Fruit fly (Drosophila melanogaster) whole organism, larva: ENCODE measurements around the gene CG7557.

Source experiments
- noc ChIP-seq: fragments of 200-800 bp; sonication (Bioruptor generic); optimal IDR thresholded peaks from 3 replicates; lab custom pipeline; 2019; ENCODE audit warnings: missing biosample characterization, mild to moderate bottlenecking, missing genetic modification characterization, moderate library complexity

The CG7557 gene

dm6 chr3L:11444861-11445260 is at the start of gene CG7557:
Gene CG7557, plus strand, starts transcription at chr3L:11445161.
- TF ChIP-seq noc, result no peak

DNA sequence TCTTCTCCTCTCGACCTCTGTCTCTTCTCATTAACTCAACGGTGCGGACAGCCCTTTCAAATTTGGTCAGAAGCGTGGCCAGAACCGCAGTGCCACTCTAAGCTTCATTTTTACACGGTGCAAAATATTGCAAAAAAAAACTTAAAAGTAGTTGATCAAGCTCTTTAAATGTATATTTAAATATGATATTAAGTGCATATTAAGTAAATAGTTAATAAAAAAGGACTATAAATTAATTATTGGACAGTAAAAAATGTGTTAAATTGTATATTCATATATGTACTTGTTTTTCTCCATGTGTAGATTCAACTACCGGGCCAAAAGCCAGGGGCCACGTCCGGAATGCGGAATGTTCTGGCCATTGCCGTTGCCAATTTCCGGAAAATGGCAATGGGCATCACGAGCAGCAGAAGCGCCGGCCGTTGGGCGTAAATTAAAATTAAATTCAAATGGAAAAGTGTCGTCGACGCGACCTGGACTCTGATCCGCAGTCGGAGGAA is 47.8 kb upstream of the CG7557 start, which contains the start of gene CG44362:
CG44362 (plus strand) TSS at position 450 of the 500 bp plus-strand sequence.
- TF ChIP-seq noc, result no peak

dm6 chr3L:11398484-11399088 is 46.4 kb upstream of the CG7557 start:
- no peak for TF ChIP-seq noc

dm6 chr3L:11399437-11399836 is 45.5 kb upstream of the CG7557 start:
- TF ChIP-seq noc, result no peak

dm6 chr3L:11400262-11400661 is 44.7 kb upstream of the CG7557 start:
- TF ChIP-seq noc, result no peak

DNA sequence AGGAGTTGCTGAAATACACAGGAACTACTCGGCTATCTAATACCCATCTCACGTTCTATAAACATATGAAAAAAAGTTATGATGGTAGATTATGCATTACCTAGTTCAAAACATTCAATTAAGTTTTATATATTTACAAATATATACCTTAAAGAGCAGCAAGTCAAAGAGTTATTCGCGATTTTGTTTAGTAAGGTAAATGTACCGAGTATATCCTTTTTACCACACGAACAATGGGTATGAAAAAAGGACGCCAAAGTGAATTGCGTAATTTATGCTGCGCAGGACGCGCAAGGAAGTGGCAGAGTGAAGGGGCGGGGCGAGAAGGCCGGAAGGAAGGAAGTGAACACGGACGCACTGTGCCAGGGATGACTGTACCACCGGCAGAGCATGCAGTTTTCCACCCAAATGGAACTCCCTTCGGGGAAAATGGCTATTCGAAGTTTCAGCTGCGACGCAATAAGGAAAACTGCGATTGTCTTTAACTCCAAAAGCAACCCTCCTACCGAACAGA is 44.2 kb upstream of the CG7557 start:
- no peak for TF ChIP-seq noc

dm6 chr3L:11402305-11402704 is 42.7 kb upstream of the CG7557 start:
- TF ChIP-seq noc, result no peak

DNA sequence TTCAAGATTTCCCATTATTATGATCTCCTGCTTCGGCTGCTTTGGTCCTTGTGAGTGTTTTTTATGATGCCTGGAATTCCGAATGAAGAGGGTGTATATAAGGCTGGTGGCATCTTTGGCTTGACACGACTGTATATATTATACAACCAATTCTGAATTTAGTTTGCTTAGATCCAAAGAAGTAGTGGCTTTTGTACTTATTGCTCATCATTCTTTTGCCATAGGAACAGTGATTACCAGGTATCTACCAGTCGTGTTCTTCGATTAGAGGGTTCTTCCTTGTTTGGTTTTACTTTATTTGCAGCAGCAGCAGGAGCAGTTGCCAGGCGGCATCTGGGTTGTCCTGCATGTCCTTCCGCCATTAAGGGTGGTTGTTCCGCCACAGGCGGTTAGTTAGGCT is 41.4 kb upstream of the CG7557 start:
- no peak for TF ChIP-seq noc

dm6 chr3L:11405362-11406254 is 39.4 kb upstream of the CG7557 start:
- TF ChIP-seq noc, result peak; percentile 78

- no peak for TF ChIP-seq noc
Observed at dm6 chr3L:11406535-11407201, 38.3 kb upstream of the CG7557 start.

- no peak for TF ChIP-seq noc
Observed at dm6 chr3L:11407202-11407829, 37.6 kb upstream of the CG7557 start.

DNA sequence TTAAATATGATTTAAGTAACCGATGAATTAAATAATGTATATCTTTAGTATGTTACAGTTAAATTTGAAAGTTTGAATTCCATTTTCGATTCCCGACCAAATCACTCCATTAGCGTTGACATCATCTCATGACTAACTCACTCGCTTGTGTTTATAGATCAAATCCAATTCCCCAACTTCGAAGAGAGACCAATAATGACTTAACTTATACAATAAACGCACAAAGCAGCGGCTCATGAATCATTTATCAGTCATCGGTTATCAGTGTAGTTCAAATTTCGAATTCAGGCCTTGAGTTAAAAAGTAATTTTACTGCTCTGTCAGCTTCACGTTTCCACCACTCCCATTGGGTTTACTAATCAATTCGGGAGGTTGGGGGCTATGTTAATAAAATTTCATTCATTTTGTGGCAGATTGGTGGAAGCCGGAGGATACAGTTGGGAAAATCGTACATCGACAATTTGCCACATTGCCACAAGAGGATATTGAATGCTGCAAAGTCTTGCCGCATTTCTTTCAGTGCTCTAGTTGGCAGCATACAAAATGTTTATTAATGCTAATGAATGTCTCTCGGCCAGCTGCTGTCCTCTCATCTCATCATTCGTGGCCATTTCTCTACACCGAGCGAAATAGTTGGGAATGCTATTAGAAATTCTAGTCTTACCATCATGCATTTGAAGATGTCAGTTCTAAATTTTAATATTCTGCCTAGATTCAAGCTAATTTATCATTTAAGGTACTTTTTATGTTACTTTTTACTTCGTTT is 36.5 kb upstream of the CG7557 start:
- TF ChIP-seq noc, result no peak

dm6 chr3L:11410505-11410904 is 34.5 kb upstream of the CG7557 start:
- TF ChIP-seq noc, result no peak

DNA sequence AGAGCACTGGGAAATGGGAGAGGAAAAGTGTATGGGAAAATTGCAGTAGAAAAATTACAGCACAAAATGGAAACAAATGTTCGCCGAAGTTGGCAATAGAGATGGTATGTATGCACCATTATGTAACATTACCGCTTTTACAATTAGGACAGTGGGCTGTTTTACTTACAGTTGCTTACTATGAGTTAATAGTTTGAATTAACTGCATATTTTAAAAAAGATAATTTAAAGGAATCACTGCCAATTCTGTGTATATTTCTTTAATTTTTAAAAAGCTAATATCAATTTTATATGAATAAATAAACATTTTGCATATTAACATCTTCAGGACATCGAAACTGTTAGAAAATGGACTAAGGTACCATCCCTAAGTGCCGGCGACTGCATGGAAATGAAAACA is 31.3 kb upstream of the CG7557 start:
- no peak for TF ChIP-seq noc

DNA sequence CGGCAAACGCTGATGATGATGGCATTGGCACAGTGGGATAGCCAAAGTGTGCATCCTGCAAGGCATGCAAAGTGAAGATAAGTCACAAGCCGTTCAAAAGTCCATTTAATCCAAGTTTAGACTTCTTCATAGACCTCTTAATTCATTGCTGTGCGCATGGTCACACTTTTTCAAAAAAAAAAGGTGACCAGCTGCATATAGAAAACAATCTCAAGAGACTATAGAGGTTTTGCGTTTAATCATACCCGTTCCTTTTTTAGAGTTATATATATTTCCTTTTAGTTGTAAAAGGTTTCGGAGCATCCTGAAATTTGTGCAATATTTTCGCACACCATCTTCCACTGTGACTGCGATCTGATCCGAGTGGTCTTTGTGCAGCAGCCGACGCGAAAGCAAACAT is 30.5 kb upstream of the CG7557 start:
- no peak for TF ChIP-seq noc

DNA sequence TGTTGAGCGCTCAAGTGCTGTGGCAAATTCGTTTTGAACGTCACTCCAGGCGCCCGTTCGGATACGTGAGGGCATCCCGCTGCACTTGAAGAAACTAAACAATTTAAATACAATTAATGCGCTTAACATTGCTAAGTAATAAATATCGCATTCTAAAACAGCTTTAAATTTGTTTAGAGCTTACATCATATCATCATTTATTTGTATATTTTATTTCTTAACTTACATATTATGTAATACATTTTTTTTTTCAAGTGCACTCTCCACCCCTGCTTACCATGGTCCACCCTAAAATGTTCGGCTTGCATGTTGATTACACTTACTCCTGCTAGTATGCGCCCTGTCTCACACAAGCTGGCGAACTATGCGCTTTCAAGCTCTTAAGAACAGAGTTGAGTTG is 29.6 kb upstream of the CG7557 start:
- no peak for TF ChIP-seq noc
